Worm (Caenorhabditis elegans) whole organism, late embryonic: ENCODE data around the gene C47G2.3.
A peak's percentile ranks its signal among the peaks of the same experiment; 100 is the strongest.

ENCODE experiments used
- C08G9.2 ChIP-seq: sonication (generic microtip); optimal IDR thresholded peaks from 2 replicates; lab custom pipeline; 2016; ENCODE audit warnings: mild to moderate bottlenecking, missing genetic modification characterization, moderate library complexity, missing compliant biosample characterization
- T23F11.4 ChIP-seq: fragments of 200-800 bp; sonication (Bioruptor generic); optimal IDR thresholded peaks from 2 replicates; lab custom pipeline; 2018; ENCODE audit warnings: mild to moderate bottlenecking, missing genetic modification characterization, missing compliant biosample characterization
- Y22D7AL.16 ChIP-seq: sonication (generic microtip); optimal IDR thresholded peaks from 2 replicates; lab custom pipeline; 2016; ENCODE audit warnings: missing genetic modification characterization, missing compliant biosample characterization
- ahr-1 ChIP-seq: sonication (generic microtip); optimal IDR thresholded peaks from 2 replicates; lab custom pipeline; 2016; ENCODE audit warnings: missing genetic modification characterization, missing compliant biosample characterization
- ceh-19 ChIP-seq: fragments of 200-800 bp; sonication (Bioruptor generic); optimal IDR thresholded peaks from 2 replicates; lab custom pipeline; 2018; ENCODE audit warnings: mild to moderate bottlenecking, missing genetic modification characterization, missing compliant biosample characterization
- ceh-22 ChIP-seq: sonication (generic microtip); optimal IDR thresholded peaks from 2 replicates; lab custom pipeline; 2017; ENCODE audit warnings: missing biosample characterization, missing genetic modification characterization
- ceh-24 ChIP-seq: sonication (generic microtip); optimal IDR thresholded peaks from 2 replicates; lab custom pipeline; 2016; ENCODE audit warnings: mild to moderate bottlenecking, missing genetic modification characterization, missing compliant biosample characterization
- ceh-30 ChIP-seq: fragments of 150-350 bp; optimal IDR thresholded peaks from 2 replicates; lab custom pipeline; 2014; ENCODE audit warnings: missing biosample characterization, missing genetic modification characterization
- ceh-31 ChIP-seq: sonication (generic microtip); optimal IDR thresholded peaks from 2 replicates; lab custom pipeline; 2016; ENCODE audit warnings: missing genetic modification characterization, missing compliant biosample characterization
- ceh-48 ChIP-seq: sonication (generic microtip); optimal IDR thresholded peaks from 2 replicates; lab custom pipeline; 2016; ENCODE audit warnings: missing genetic modification characterization, inconsistent platforms, missing compliant biosample characterization
- che-1 ChIP-seq: sonication (generic microtip); optimal IDR thresholded peaks from 2 replicates; lab custom pipeline; 2016; ENCODE audit warnings: mild to moderate bottlenecking, missing genetic modification characterization, missing compliant biosample characterization
- dmd-4 ChIP-seq: sonication (generic microtip); optimal IDR thresholded peaks from 2 replicates; lab custom pipeline; 2016; ENCODE audit warnings: borderline replicate concordance, missing genetic modification characterization, missing compliant biosample characterization
- elt-2 ChIP-seq: sonication (generic microtip); optimal IDR thresholded peaks from 2 replicates; lab custom pipeline; 2016; ENCODE audit warnings: missing genetic modification reagents, missing genetic modification characterization, missing compliant biosample characterization
- elt-4 ChIP-seq: sonication (generic microtip); optimal IDR thresholded peaks from 2 replicates; lab custom pipeline; 2016; ENCODE audit warnings: missing genetic modification characterization, missing compliant biosample characterization
- fax-1 ChIP-seq: sonication (generic microtip); optimal IDR thresholded peaks from 2 replicates; lab custom pipeline; 2016; ENCODE audit warnings: missing genotype, missing genetic modification characterization, missing compliant biosample characterization
- fkh-6 ChIP-seq: sonication (generic microtip); optimal IDR thresholded peaks from 2 replicates; lab custom pipeline; 2016; ENCODE audit warnings: missing genetic modification characterization, missing compliant biosample characterization
- gmeb-2 ChIP-seq: sonication (generic microtip); optimal IDR thresholded peaks from 2 replicates; lab custom pipeline; 2016; ENCODE audit warnings: missing genetic modification characterization, inconsistent platforms, missing compliant biosample characterization
- hlh-15 ChIP-seq: sonication (generic microtip); optimal IDR thresholded peaks from 2 replicates; lab custom pipeline; 2016; ENCODE audit warnings: missing genetic modification characterization, missing compliant biosample characterization
- hlh-30 ChIP-seq: sonication (generic microtip); optimal IDR thresholded peaks from 2 replicates; lab custom pipeline; 2017; ENCODE audit warnings: antibody characterized with exemption, missing genetic modification characterization, missing compliant biosample characterization; ENCODE audit not compliant: insufficient read depth
- hlh-6 ChIP-seq: sonication (generic microtip); optimal IDR thresholded peaks from 2 replicates; lab custom pipeline; 2016; ENCODE audit warnings: missing genotype, missing genetic modification characterization, missing compliant biosample characterization
- hlh-8 ChIP-seq: sonication (generic microtip); optimal IDR thresholded peaks from 2 replicates; lab custom pipeline; 2016; ENCODE audit warnings: missing genotype, missing genetic modification characterization, missing compliant biosample characterization
- madf-2 ChIP-seq: sonication (generic microtip); optimal IDR thresholded peaks from 2 replicates; lab custom pipeline; 2017; ENCODE audit warnings: missing genetic modification characterization, missing compliant biosample characterization
- npax-4 ChIP-seq: sonication (generic microtip); optimal IDR thresholded peaks from 2 replicates; lab custom pipeline; 2016; ENCODE audit warnings: missing genetic modification characterization, missing compliant biosample characterization
- odd-2 ChIP-seq: sonication (generic microtip); optimal IDR thresholded peaks from 2 replicates; lab custom pipeline; 2017; ENCODE audit warnings: antibody characterized with exemption, mild to moderate bottlenecking, missing genetic modification characterization, missing compliant biosample characterization
- pax-1 ChIP-seq: fragments of 150-350 bp; optimal IDR thresholded peaks from 2 replicates; lab custom pipeline; 2014; ENCODE audit warnings: missing biosample characterization, missing genetic modification characterization
- pha-2 ChIP-seq: sonication (generic microtip); optimal IDR thresholded peaks from 2 replicates; lab custom pipeline; 2017; ENCODE audit warnings: mild to moderate bottlenecking, missing genetic modification characterization, missing compliant biosample characterization
- pha-4 ChIP-seq: fragments of 150-350 bp; optimal IDR thresholded peaks from 2 replicates; lab custom pipeline; 2018; ENCODE audit warnings: missing biosample characterization, missing genetic modification reagents, missing genetic modification characterization
- pros-1 ChIP-seq: fragments of 150-350 bp; optimal IDR thresholded peaks from 2 replicates; lab custom pipeline; 2014; ENCODE audit warnings: missing biosample characterization, missing genetic modification reagents, missing genetic modification characterization
- ref-2 ChIP-seq: sonication (generic microtip); optimal IDR thresholded peaks from 2 replicates; lab custom pipeline; 2016; ENCODE audit warnings: missing genetic modification characterization, missing compliant biosample characterization
- rnt-1 ChIP-seq: sonication (generic microtip); optimal IDR thresholded peaks from 2 replicates; lab custom pipeline; 2016; ENCODE audit warnings: missing genetic modification characterization, missing compliant biosample characterization
- sdc-2 ChIP-seq: sonication (generic microtip); optimal IDR thresholded peaks from 2 replicates; lab custom pipeline; 2016; ENCODE audit warnings: missing genotype, missing genetic modification characterization, missing compliant biosample characterization
- sox-4 ChIP-seq: sonication (generic microtip); optimal IDR thresholded peaks from 2 replicates; lab custom pipeline; 2017; ENCODE audit warnings: mild to moderate bottlenecking, missing genetic modification characterization, inconsistent platforms, missing compliant biosample characterization
- syd-9 ChIP-seq: sonication (generic microtip); optimal IDR thresholded peaks from 2 replicates; lab custom pipeline; 2016; ENCODE audit warnings: mild to moderate bottlenecking, missing genetic modification characterization, moderate library complexity, missing compliant biosample characterization
- unc-42 ChIP-seq: sonication (generic microtip); optimal IDR thresholded peaks from 2 replicates; lab custom pipeline; 2016; ENCODE audit warnings: missing genotype, missing genetic modification characterization, missing compliant biosample characterization
- unc-55 ChIP-seq: sonication (generic microtip); optimal IDR thresholded peaks from 2 replicates; lab custom pipeline; 2017; ENCODE audit warnings: missing biosample characterization, missing genetic modification reagents, missing genetic modification characterization
- unc-86 ChIP-seq: sonication (generic microtip); optimal IDR thresholded peaks from 2 replicates; lab custom pipeline; 2016; ENCODE audit warnings: missing genetic modification characterization, missing compliant biosample characterization

The C47G2.3 gene

ce11 chrII:11335670-11336069, 45.7 kb upstream of the C47G2.3 start:
- TF ChIP-seq unc-42 (tag; lab: Kevin White, UChicago) (peak; percentile 96), dmd-4 (no peak), sdc-2 (tag; lab: Kevin White, UChicago) (no peak), odd-2 (tag; lab: Kevin White, UChicago) (no peak), ceh-31 (tag; lab: Kevin White, UChicago) (peak; percentile 22), rnt-1 (no peak), hlh-8 (tag; lab: Kevin White, UChicago) (no peak), ceh-24 (tag; lab: Kevin White, UChicago) (no peak), gmeb-2 (tag; lab: Kevin White, UChicago) (no peak), fax-1 (tag; lab: Kevin White, UChicago) (no peak), hlh-30 (tag; lab: Kevin White, UChicago) (no peak), fkh-6 (tag; lab: Kevin White, UChicago) (no peak), elt-4 (no peak)

- TF ChIP-seq hlh-6 (tag; lab: Kevin White, UChicago) (no peak), elt-2 (peak; percentile 55)
Measured at ce11 chrII:11333846-11334638, 44.1 kb upstream of the C47G2.3 start.

ce11 chrII:11333375-11333774, 43.4 kb upstream of the C47G2.3 start:
- TF ChIP-seq unc-42 (tag; lab: Kevin White, UChicago) (peak; percentile 19), madf-2 (tag; lab: Kevin White, UChicago) (no peak), syd-9 (no peak)

- TF ChIP-seq ceh-19 (no peak), unc-42 (tag; lab: Kevin White, UChicago) (peak; percentile 37), ceh-31 (tag; lab: Kevin White, UChicago) (peak; percentile 33), elt-4 (peak; percentile 28), ceh-30 (tag; lab: Kevin White, UChicago) (no peak)
Measured at ce11 chrII:11329021-11329479, 39.1 kb upstream of the C47G2.3 start, which contains the start of gene tag-180. Gene tag-180 (minus strand): TSS chrII:11329429.

- TF ChIP-seq ceh-48 (no peak), T23F11.4 (no peak), pha-4 (no peak), pax-1 (tag; lab: Kevin White, UChicago) (no peak), pha-2 (tag; lab: Kevin White, UChicago) (no peak), npax-4 (tag; lab: Kevin White, UChicago) (no peak), hlh-15 (tag; lab: Kevin White, UChicago) (no peak), ref-2 (no peak), unc-55 (GFP tag; lab: Kevin White, UChicago) (no peak)
Measured at ce11 chrII:11319591-11319990, 29.6 kb upstream of the C47G2.3 start, which contains the start of gene nlp-51. Gene nlp-51 (minus strand): TSS chrII:11319691.

- peak; percentile 63 for TF ChIP-seq unc-42 (tag; lab: Kevin White, UChicago)
- no peak for TF ChIP-seq unc-86
Measured at ce11 chrII:11316663-11317062, 26.7 kb upstream of the C47G2.3 start.

ce11 chrII:11314165-11314564, 24.2 kb upstream of the C47G2.3 start, which contains the start of gene T24F1.4:
Gene T24F1.4 (minus strand): TSS chrII:11314265.
- TF ChIP-seq C08G9.2 (tag; lab: Kevin White, UChicago) = no peak
- no peak for TF ChIP-seq sox-4 (tag; lab: Kevin White, UChicago)
- TF ChIP-seq hlh-8 (tag; lab: Kevin White, UChicago) = no peak
- no peak for TF ChIP-seq Y22D7AL.16
- no peak for TF ChIP-seq pros-1 (tag; lab: Kevin White, UChicago)
- TF ChIP-seq npax-4 (tag; lab: Kevin White, UChicago) = no peak
- TF ChIP-seq ceh-24 (tag; lab: Kevin White, UChicago) = no peak
- TF ChIP-seq che-1 = no peak
- TF ChIP-seq ahr-1 (tag; lab: Kevin White, UChicago) = no peak
- no peak for TF ChIP-seq ceh-22 (tag; lab: Kevin White, UChicago)
- TF ChIP-seq pha-2 (tag; lab: Kevin White, UChicago) = no peak
- no peak for TF ChIP-seq gmeb-2 (tag; lab: Kevin White, UChicago)
